Worm (Caenorhabditis elegans) whole organism, L3 larva: Measurements from ENCODE around the gene C34C12.9.

Experiments
- R02D3.7 ChIP-seq: fragments of 150-350 bp; optimal IDR thresholded peaks from 2 replicates; lab custom pipeline; 2014; ENCODE audit warnings: missing biosample characterization, missing genetic modification characterization
- ZK546.5 ChIP-seq: sonication (generic microtip); optimal IDR thresholded peaks from 2 replicates; lab custom pipeline; 2017; ENCODE audit warnings: missing biosample characterization, missing genetic modification characterization
- aly-2 ChIP-seq: fragments of 150-350 bp; optimal IDR thresholded peaks from 2 replicates; lab custom pipeline; 2014; ENCODE audit warnings: missing biosample characterization, missing genetic modification characterization
- ama-1 ChIP-seq: fragments of 150-350 bp; optimal IDR thresholded peaks from 2 replicates; lab custom pipeline; 2018
- ceh-16 ChIP-seq: sonication (generic microtip); optimal IDR thresholded peaks from 2 replicates; lab custom pipeline; 2017; ENCODE audit warnings: missing biosample characterization, missing genetic modification characterization
- ceh-28 ChIP-seq: fragments of 150-350 bp; optimal IDR thresholded peaks from 2 replicates; lab custom pipeline; 2014; ENCODE audit warnings: missing biosample characterization, missing genetic modification reagents, missing genetic modification characterization
- ceh-82 ChIP-seq: fragments of 150-350 bp; optimal IDR thresholded peaks from 2 replicates; lab custom pipeline; 2014; ENCODE audit warnings: missing biosample characterization, missing genetic modification characterization
- ceh-9 ChIP-seq: sonication (generic microtip); optimal IDR thresholded peaks from 2 replicates; lab custom pipeline; 2018; ENCODE audit warnings: missing biosample characterization, missing genetic modification characterization
- daf-12 ChIP-seq: fragments of 150-350 bp; optimal IDR thresholded peaks from 2 replicates; lab custom pipeline; 2014; ENCODE audit warnings: missing biosample characterization, missing genetic modification reagents, missing genetic modification characterization
- egl-27 ChIP-seq: sonication (generic microtip); optimal IDR thresholded peaks from 4 replicates; lab custom pipeline; 2017; ENCODE audit warnings: missing biosample characterization, missing genetic modification reagents, missing genetic modification characterization
- egl-5 ChIP-seq: fragments of 150-350 bp; optimal IDR thresholded peaks from 2 replicates; lab custom pipeline; 2017; ENCODE audit warnings: missing biosample characterization, missing genetic modification reagents, missing genetic modification characterization, inconsistent platforms
- elt-1 ChIP-seq: fragments of 150-350 bp; optimal IDR thresholded peaks from 2 replicates; lab custom pipeline; 2014; ENCODE audit warnings: missing biosample characterization, missing genetic modification characterization
- elt-2 ChIP-seq: sonication (generic microtip); optimal IDR thresholded peaks from 2 replicates; lab custom pipeline; 2016; ENCODE audit warnings: missing genetic modification reagents, mild to moderate bottlenecking, missing genetic modification characterization, missing compliant biosample characterization
- elt-3 ChIP-seq, 3 experiments: fragments of 150-350 bp in 1 of 3; sonication (generic microtip) in 2 of 3; optimal IDR thresholded peaks; 2 replicates in 2 of 3; 4 replicates in 1 of 3; lab custom pipeline; 2014 to 2017; ENCODE audit warnings: missing biosample characterization in 3 of 3, missing genetic modification characterization in 3 of 3
- eor-1 ChIP-seq, 2 experiments: fragments of 150-350 bp; optimal IDR thresholded peaks; 2 replicates each; lab custom pipeline; 2014 to 2018; ENCODE audit warnings: missing biosample characterization in 2 of 2, missing genetic modification characterization in 2 of 2
- fkh-10 ChIP-seq: sonication (generic microtip); optimal IDR thresholded peaks from 2 replicates; lab custom pipeline; 2017; ENCODE audit warnings: missing biosample characterization, missing genetic modification reagents, missing genetic modification characterization
- fkh-2 ChIP-seq: fragments of 150-350 bp; optimal IDR thresholded peaks from 2 replicates; lab custom pipeline; 2014; ENCODE audit warnings: missing biosample characterization, missing genetic modification reagents, missing genetic modification characterization
- fos-1 ChIP-seq: fragments of 150-350 bp; optimal IDR thresholded peaks from 2 replicates; lab custom pipeline; 2014; ENCODE audit warnings: missing biosample characterization, missing genetic modification characterization
- hmg-11 ChIP-seq: sonication (generic microtip); optimal IDR thresholded peaks from 2 replicates; lab custom pipeline; 2016; ENCODE audit warnings: missing genetic modification characterization, missing compliant biosample characterization
- jun-1 ChIP-seq: fragments of 150-350 bp; optimal IDR thresholded peaks from 2 replicates; lab custom pipeline; 2014; ENCODE audit warnings: missing biosample characterization, missing genetic modification reagents, missing genetic modification characterization
- lin-15B ChIP-seq: fragments of 150-350 bp; optimal IDR thresholded peaks from 2 replicates; lab custom pipeline; 2014; ENCODE audit warnings: missing biosample characterization, missing genetic modification characterization
- lin-39 ChIP-seq: fragments of 150-350 bp; optimal IDR thresholded peaks from 2 replicates; lab custom pipeline; 2018; ENCODE audit warnings: missing biosample characterization, missing genetic modification reagents, missing genetic modification characterization
- lsy-12 ChIP-seq: sonication (generic microtip); optimal IDR thresholded peaks from 2 replicates; lab custom pipeline; 2016; ENCODE audit warnings: mild to moderate bottlenecking, missing genetic modification characterization, missing compliant biosample characterization
- mdl-1 ChIP-seq: fragments of 150-350 bp; optimal IDR thresholded peaks from 2 replicates; lab custom pipeline; 2014; ENCODE audit warnings: missing biosample characterization, missing genetic modification characterization
- mml-1 ChIP-seq: fragments of 150-350 bp; sonication (generic microtip); optimal IDR thresholded peaks from 3 replicates; lab custom pipeline; 2014; ENCODE audit warnings: missing biosample characterization, missing genetic modification characterization
- nfya-1 ChIP-seq: sonication (generic microtip); optimal IDR thresholded peaks from 2 replicates; lab custom pipeline; 2017; ENCODE audit warnings: missing genetic modification characterization, mild to moderate bottlenecking, missing compliant biosample characterization, antibody characterized with exemption, moderate library complexity; ENCODE audit not compliant: insufficient read depth
- nhr-11 ChIP-seq: fragments of 150-350 bp; optimal IDR thresholded peaks from 2 replicates; lab custom pipeline; 2014; ENCODE audit warnings: missing biosample characterization, missing genetic modification characterization
- nhr-12 ChIP-seq: fragments of 150-350 bp; optimal IDR thresholded peaks from 2 replicates; lab custom pipeline; 2014; ENCODE audit warnings: missing biosample characterization, missing genetic modification characterization
- nhr-23 ChIP-seq: fragments of 150-350 bp; optimal IDR thresholded peaks from 2 replicates; lab custom pipeline; 2014; ENCODE audit warnings: missing biosample characterization, missing genetic modification reagents, missing genetic modification characterization
- nhr-237 ChIP-seq: fragments of 150-350 bp; optimal IDR thresholded peaks from 2 replicates; lab custom pipeline; 2014; ENCODE audit warnings: missing biosample characterization, missing genetic modification characterization
- nhr-25 ChIP-seq: sonication (generic microtip); optimal IDR thresholded peaks from 2 replicates; lab custom pipeline; 2017; ENCODE audit warnings: missing biosample characterization, missing genetic modification characterization
- nhr-28 ChIP-seq: fragments of 150-350 bp; optimal IDR thresholded peaks from 2 replicates; lab custom pipeline; 2014; ENCODE audit warnings: missing biosample characterization, missing genetic modification characterization
- nhr-43 ChIP-seq: sonication (generic microtip); optimal IDR thresholded peaks from 2 replicates; lab custom pipeline; 2016; ENCODE audit warnings: mild to moderate bottlenecking, missing genetic modification characterization, missing compliant biosample characterization; ENCODE audit not compliant: poor library complexity, severe bottlenecking
- nhr-67 ChIP-seq: fragments of 150-350 bp; optimal IDR thresholded peaks from 2 replicates; lab custom pipeline; 2014; ENCODE audit warnings: missing biosample characterization, missing genetic modification characterization
- nhr-76 ChIP-seq: fragments of 150-350 bp; sonication (generic microtip); optimal IDR thresholded peaks from 5 replicates; lab custom pipeline; 2014; ENCODE audit warnings: missing biosample characterization, missing genetic modification characterization
- nhr-77 ChIP-seq: fragments of 150-350 bp; optimal IDR thresholded peaks from 2 replicates; lab custom pipeline; 2014; ENCODE audit warnings: missing biosample characterization, missing genetic modification characterization
- pha-4 ChIP-seq: fragments of 150-350 bp; optimal IDR thresholded peaks from 2 replicates; lab custom pipeline; 2014; ENCODE audit warnings: missing biosample characterization, missing genetic modification reagents, missing genetic modification characterization
- pqm-1 ChIP-seq: fragments of 150-350 bp; optimal IDR thresholded peaks from 2 replicates; lab custom pipeline; 2017; ENCODE audit warnings: missing biosample characterization, missing genetic modification characterization, inconsistent platforms
- sea-2 ChIP-seq: fragments of 150-350 bp; sonication (generic microtip); optimal IDR thresholded peaks from 4 replicates; lab custom pipeline; 2014; ENCODE audit warnings: missing biosample characterization, missing genetic modification reagents, missing genetic modification characterization
- skn-1 ChIP-seq: fragments of 150-350 bp; optimal IDR thresholded peaks from 2 replicates; lab custom pipeline; 2014; ENCODE audit warnings: missing biosample characterization, missing genetic modification characterization
- snpc-4 ChIP-seq: fragments of 150-350 bp; optimal IDR thresholded peaks from 2 replicates; lab custom pipeline; 2014; ENCODE audit warnings: missing biosample characterization, missing genetic modification characterization
- tbx-2 ChIP-seq: sonication (generic microtip); optimal IDR thresholded peaks from 2 replicates; lab custom pipeline; 2016; ENCODE audit warnings: mild to moderate bottlenecking, missing genetic modification characterization, missing compliant biosample characterization
- unc-39 ChIP-seq: sonication (generic microtip); optimal IDR thresholded peaks from 4 replicates; lab custom pipeline; 2017; ENCODE audit warnings: missing biosample characterization, missing genetic modification characterization
- unc-62 ChIP-seq: fragments of 150-350 bp; sonication (generic microtip); optimal IDR thresholded peaks from 4 replicates; lab custom pipeline; 2014; ENCODE audit warnings: missing biosample characterization, missing genetic modification reagents, missing genetic modification characterization
- zag-1 ChIP-seq: fragments of 150-350 bp; optimal IDR thresholded peaks from 2 replicates; lab custom pipeline; 2014; ENCODE audit warnings: missing biosample characterization, missing genetic modification characterization
- ztf-11 ChIP-seq: fragments of 150-350 bp; optimal IDR thresholded peaks from 2 replicates; lab custom pipeline; 2014; ENCODE audit warnings: missing biosample characterization, missing genetic modification characterization
- ztf-4 ChIP-seq: fragments of 150-350 bp; optimal IDR thresholded peaks from 2 replicates; lab custom pipeline; 2014; ENCODE audit warnings: missing biosample characterization, missing genetic modification characterization

Gene C34C12.9

DNA sequence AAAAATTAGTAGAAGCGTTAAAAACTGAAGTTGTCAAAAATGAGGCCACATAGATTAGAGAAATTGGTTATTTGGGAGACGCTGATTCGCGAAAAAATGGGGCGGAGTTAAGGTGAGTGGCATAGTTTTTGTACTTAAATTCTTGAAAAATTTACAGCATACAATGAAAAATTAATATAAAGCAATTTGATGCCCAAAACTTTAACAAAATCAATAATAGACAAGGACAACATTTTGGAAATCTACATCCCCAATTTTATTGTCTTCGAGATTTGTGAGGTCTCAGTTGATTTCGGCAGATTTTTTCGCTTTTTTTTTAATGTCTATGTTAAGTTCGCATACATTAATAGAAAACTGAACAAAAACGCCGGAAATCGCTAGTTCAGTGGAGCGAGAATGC lies 933 bp upstream of the C34C12.9 start:
- TF ChIP-seq elt-3 (tag; optimal IDR thresholded peaks at IDR 0.05; lab: Kevin White, UChicago) (no peak), fos-1 (no peak), ztf-4 (no peak), nfya-1 (tag; lab: Kevin White, UChicago) (peak; percentile 44), ztf-11 (tag; lab: Kevin White, UChicago) (no peak)

DNA sequence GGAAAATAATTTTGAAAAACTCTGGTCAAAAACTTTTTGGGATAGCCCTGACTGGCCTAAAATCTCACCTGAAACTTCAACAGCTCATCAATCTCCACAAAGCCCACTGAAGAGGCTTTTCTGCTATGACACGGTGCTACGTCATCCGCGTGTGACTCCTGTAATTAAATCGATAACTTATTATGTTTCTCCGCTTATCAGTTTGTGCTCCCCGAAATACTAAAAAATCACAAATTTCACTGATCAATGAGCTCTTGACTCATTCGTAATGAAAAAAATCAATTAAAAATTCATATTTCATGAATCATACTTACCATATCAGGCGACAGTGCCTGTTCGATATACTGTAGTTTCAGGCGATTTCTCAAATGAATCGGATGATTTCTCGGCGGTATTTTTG lies 298 bp downstream of the C34C12.9 start:
- TF ChIP-seq pqm-1 (tag; lab: Kevin White, UChicago) = peak; percentile 68
- no peak for TF ChIP-seq nhr-67 (tag; lab: Kevin White, UChicago)
- no peak for TF ChIP-seq R02D3.7 (tag; lab: Kevin White, UChicago)
- TF ChIP-seq elt-2 (tag; lab: Kevin White, UChicago) = peak; percentile 38

DNA sequence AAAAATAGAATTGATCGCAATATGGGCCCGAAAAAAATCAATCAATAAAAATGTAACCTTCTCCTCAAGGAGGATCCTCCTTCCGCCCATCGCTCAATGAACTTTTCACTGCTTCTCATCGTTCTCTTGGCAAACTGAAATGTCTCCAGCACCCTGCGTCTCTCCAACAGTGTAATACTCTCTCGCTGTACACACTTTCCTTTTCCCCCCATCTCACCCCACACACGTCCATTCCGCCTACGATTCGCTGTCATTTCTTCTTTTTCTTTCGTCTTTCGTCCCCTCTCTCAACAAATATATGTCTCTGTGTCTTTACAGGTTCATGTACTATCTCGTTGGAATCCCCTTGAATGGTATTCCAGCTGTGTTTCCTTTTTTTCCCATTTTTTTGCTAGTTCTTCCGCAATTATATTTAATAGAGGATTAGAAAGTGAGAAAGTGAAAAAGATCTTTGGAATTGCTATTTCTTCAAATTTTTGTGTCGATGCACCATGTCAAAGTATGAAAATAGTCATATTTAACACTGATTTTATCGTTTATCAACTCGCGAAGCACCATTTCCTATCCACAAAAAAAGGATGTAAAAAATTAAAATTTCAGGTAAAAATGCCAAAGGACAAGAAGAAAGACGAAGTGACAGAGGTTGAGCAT lies 3.8 kb downstream of the C34C12.9 start, which contains the start of gene rsu-1:
Gene rsu-1 (plus strand): TSS at position 601 of the 651 bp plus-strand sequence.
- TF ChIP-seq nhr-28 (no peak), elt-2 (tag; lab: Kevin White, UChicago) (peak; percentile 31), pqm-1 (tag; lab: Kevin White, UChicago) (peak; percentile 48), nhr-77 (tag; lab: Kevin White, UChicago) (no peak), ama-1 (lab: Kevin White, UChicago) (no peak), egl-27 (tag; lab: Kevin White, UChicago) (no peak), nhr-25 (peak; percentile 83), zag-1 (no peak), nhr-237 (tag; lab: Kevin White, UChicago) (no peak), pha-4 (tag; lab: Kevin White, UChicago) (peak; percentile 45), daf-12 (tag; lab: Kevin White, UChicago) (no peak), R02D3.7 (tag; lab: Kevin White, UChicago) (no peak), ceh-82 (no peak), hmg-11 (tag; lab: Kevin White, UChicago) (peak; percentile 81), fkh-10 (no peak), eor-1 (tag; optimal IDR thresholded peaks at IDR 0.05; lab: Kevin White, UChicago) (no peak), nhr-23 (tag; lab: Kevin White, UChicago) (peak; percentile 44), egl-5 (tag; lab: Kevin White, UChicago) (no peak), sea-2 (no peak), unc-62 (GFP tag; lab: Kevin White, UChicago) (no peak), mdl-1 (tag; lab: Kevin White, UChicago) (no peak), aly-2 (no peak), snpc-4 (tag; lab: Kevin White, UChicago) (no peak), nhr-67 (tag; lab: Kevin White, UChicago) (no peak), elt-3 (tag; optimal IDR thresholded peaks at IDR 0.05; lab: Kevin White, UChicago) (no peak), mml-1 (tag; lab: Kevin White, UChicago) (no peak), ztf-4 (no peak), jun-1 (tag; lab: Kevin White, UChicago) (no peak), lin-39 (tag; lab: Kevin White, UChicago) (peak; percentile 50), skn-1 (tag; lab: Kevin White, UChicago) (no peak), nhr-76 (tag; lab: Kevin White, UChicago) (no peak), nhr-11 (tag; lab: Kevin White, UChicago) (no peak), ztf-11 (tag; lab: Kevin White, UChicago) (no peak), ceh-28 (tag; lab: Kevin White, UChicago) (peak; percentile 50), nfya-1 (tag; lab: Kevin White, UChicago) (peak; percentile 68), nhr-43 (tag; lab: Kevin White, UChicago) (no peak), ceh-16 (tag; lab: Kevin White, UChicago) (no peak), ZK546.5 (tag; lab: Kevin White, UChicago) (no peak), nhr-12 (tag; lab: Kevin White, UChicago) (no peak), fos-1 (no peak), elt-1 (tag; lab: Kevin White, UChicago) (no peak), lin-15B (tag; lab: Kevin White, UChicago) (peak; percentile 48), ceh-9 (tag; lab: Kevin White, UChicago) (no peak), lsy-12 (tag; lab: Kevin White, UChicago) (no peak), fkh-2 (no peak), tbx-2 (tag; lab: Kevin White, UChicago) (no peak), unc-39 (tag; lab: Kevin White, UChicago) (no peak)
